Fruit fly (Drosophila melanogaster) whole organism, embryonic: Measurements from ENCODE around the gene CG34256.
A peak's percentile ranks its signal among the peaks of the same experiment; 100 is the strongest.

Source experiments
- Atf6 ChIP-seq: fragments of 200-800 bp; sonication (Bioruptor generic); IDR thresholded peaks from 2 replicates; pipeline ENCODE4 v1.3.6; 2022; ENCODE audit warnings: missing biosample characterization, missing genetic modification characterization
- Blimp-1 ChIP-seq: fragments of 200-800 bp; sonication (Bioruptor generic); optimal IDR thresholded peaks from 3 replicates; lab custom pipeline; 2018; ENCODE audit warnings: missing biosample characterization, missing genetic modification characterization, mild to moderate bottlenecking, moderate library complexity, missing genetic modification reagents
- CG10209 ChIP-seq: fragments of 200-800 bp; sonication (Bioruptor generic); optimal IDR thresholded peaks from 3 replicates; lab custom pipeline; 2017; ENCODE audit warnings: missing biosample characterization, mild to moderate bottlenecking, missing genetic modification characterization, missing genetic modification reagents
- CG10462 ChIP-seq: fragments of 200-800 bp; sonication (Bioruptor generic); optimal IDR thresholded peaks from 2 replicates; lab custom pipeline; 2016; ENCODE audit warnings: missing biosample characterization, missing genetic modification characterization
- CG10565 ChIP-seq: fragments of 200-800 bp; sonication (Bioruptor generic); optimal IDR thresholded peaks from 3 replicates; lab custom pipeline; 2016; ENCODE audit warnings: missing biosample characterization, mild to moderate bottlenecking, missing genetic modification characterization
- CG11504 ChIP-seq: fragments of 200-800 bp; sonication (Bioruptor generic); optimal IDR thresholded peaks from 3 replicates; lab custom pipeline; 2019; ENCODE audit warnings: missing biosample characterization, mild to moderate bottlenecking, missing genetic modification characterization, moderate library complexity
- CG11723 ChIP-seq: fragments of 200-800 bp; sonication (Bioruptor generic); optimal IDR thresholded peaks from 2 replicates; lab custom pipeline; 2017; ENCODE audit warnings: missing biosample characterization, mild to moderate bottlenecking, missing genetic modification characterization
- CG12104 ChIP-seq: fragments of 200-800 bp; sonication (Bioruptor generic); optimal IDR thresholded peaks from 3 replicates; lab custom pipeline; 2016; ENCODE audit warnings: missing biosample characterization, missing genetic modification characterization
- CG12299 ChIP-seq: fragments of 200-800 bp; sonication (Bioruptor generic); optimal IDR thresholded peaks from 2 replicates; lab custom pipeline; 2018; ENCODE audit warnings: missing biosample characterization, mild to moderate bottlenecking, missing genetic modification characterization
- CG13123 ChIP-seq: fragments of 200-800 bp; sonication (Bioruptor generic); optimal IDR thresholded peaks from 2 replicates; lab custom pipeline; 2016; ENCODE audit warnings: missing biosample characterization, missing genetic modification characterization
- CG13894 ChIP-seq: fragments of 200-800 bp; sonication (Bioruptor generic); optimal IDR thresholded peaks from 3 replicates; lab custom pipeline; 2018; ENCODE audit warnings: missing biosample characterization, mild to moderate bottlenecking, missing genetic modification characterization, moderate library complexity
- CG1602 ChIP-seq: fragments of 200-800 bp; sonication (Bioruptor generic); optimal IDR thresholded peaks from 3 replicates; lab custom pipeline; 2016; ENCODE audit warnings: missing biosample characterization, missing genetic modification characterization
- CG18764 ChIP-seq: fragments of 200-800 bp; sonication (Bioruptor generic); optimal IDR thresholded peaks from 3 replicates; lab custom pipeline; 2016; ENCODE audit warnings: missing biosample characterization, missing genetic modification characterization
- CG2116 ChIP-seq: fragments of 200-800 bp; sonication (Bioruptor generic); optimal IDR thresholded peaks from 3 replicates; lab custom pipeline; 2018; ENCODE audit warnings: missing biosample characterization, mild to moderate bottlenecking, missing genetic modification characterization
- CG31365 ChIP-seq: fragments of 200-800 bp; sonication (Bioruptor generic); optimal IDR thresholded peaks from 2 replicates; lab custom pipeline; 2018; ENCODE audit warnings: missing biosample characterization, mild to moderate bottlenecking, missing genetic modification characterization
- CG3407 ChIP-seq: fragments of 200-800 bp; sonication (Bioruptor generic); optimal IDR thresholded peaks from 2 replicates; lab custom pipeline; 2018; ENCODE audit warnings: missing biosample characterization, mild to moderate bottlenecking, missing genetic modification characterization
- CG4404 ChIP-seq: fragments of 200-800 bp; sonication (Bioruptor generic); IDR thresholded peaks from 2 replicates; pipeline ENCODE4 v1.3.6; 2022; ENCODE audit warnings: missing biosample characterization, missing genetic modification characterization
- CG6175 ChIP-seq: fragments of 200-800 bp; sonication (Bioruptor generic); IDR thresholded peaks from 3 replicates; pipeline ENCODE4 v1.3.6; 2022; ENCODE audit warnings: missing biosample characterization, missing genetic modification characterization
- CG6254 ChIP-seq: fragments of 200-800 bp; sonication (Bioruptor generic); optimal IDR thresholded peaks from 3 replicates; lab custom pipeline; 2017; ENCODE audit warnings: mild to moderate bottlenecking, missing biosample characterization, missing genetic modification reagents, missing genetic modification characterization
- CG7271 ChIP-seq: fragments of 200-800 bp; sonication (Bioruptor generic); optimal IDR thresholded peaks from 2 replicates; lab custom pipeline; 2018; ENCODE audit warnings: missing biosample characterization, mild to moderate bottlenecking, missing genetic modification characterization, moderate library complexity
- CG8359 ChIP-seq: fragments of 200-800 bp; sonication (Bioruptor generic); optimal IDR thresholded peaks from 2 replicates; lab custom pipeline; 2017; ENCODE audit warnings: missing biosample characterization, mild to moderate bottlenecking, missing genetic modification characterization, borderline replicate concordance
- CG8388 ChIP-seq: fragments of 200-800 bp; sonication (Bioruptor generic); optimal IDR thresholded peaks from 2 replicates; lab custom pipeline; 2019; ENCODE audit warnings: missing biosample characterization, mild to moderate bottlenecking, missing genetic modification characterization, moderate library complexity
- CG8944 ChIP-seq: fragments of 200-800 bp; sonication (Bioruptor generic); optimal IDR thresholded peaks from 3 replicates; lab custom pipeline; 2016; ENCODE audit warnings: missing biosample characterization, missing genetic modification characterization
- Chrac-16 ChIP-seq: fragments of 200-800 bp; sonication (Bioruptor generic); optimal IDR thresholded peaks from 3 replicates; lab custom pipeline; 2016; ENCODE audit warnings: missing biosample characterization, missing genetic modification characterization
- Dref ChIP-seq: fragments of 200-800 bp; sonication (Bioruptor generic); IDR thresholded peaks from 2 replicates; pipeline ENCODE4 v1.3.6; 2022; ENCODE audit warnings: missing biosample characterization, missing genetic modification characterization
- HmgD ChIP-seq: fragments of 200-800 bp; sonication (Bioruptor generic); optimal IDR thresholded peaks from 3 replicates; lab custom pipeline; 2016; ENCODE audit warnings: missing biosample characterization, missing genetic modification characterization
- Mad ChIP-seq: fragments of 200-800 bp; sonication (Bioruptor generic); optimal IDR thresholded peaks from 2 replicates; lab custom pipeline; 2016; ENCODE audit warnings: missing biosample characterization, missing genetic modification characterization
- Meics ChIP-seq: fragments of 200-800 bp; sonication (Bioruptor generic); optimal IDR thresholded peaks from 2 replicates; lab custom pipeline; 2017; ENCODE audit warnings: missing biosample characterization, mild to moderate bottlenecking, missing genetic modification characterization
- Mes4 ChIP-seq: fragments of 200-800 bp; sonication (Bioruptor generic); optimal IDR thresholded peaks from 2 replicates; lab custom pipeline; 2016; ENCODE audit warnings: missing biosample characterization, missing genetic modification characterization
- NFAT ChIP-seq: fragments of 200-800 bp; sonication (Bioruptor generic); IDR thresholded peaks from 2 replicates; pipeline ENCODE4 v1.3.6; 2022; ENCODE audit warnings: missing biosample characterization, missing genetic modification characterization
- Neu2 ChIP-seq: fragments of 200-800 bp; sonication (Bioruptor generic); optimal IDR thresholded peaks from 3 replicates; lab custom pipeline; 2016; ENCODE audit warnings: missing biosample characterization, missing genetic modification characterization, borderline replicate concordance
- NfI ChIP-seq: fragments of 200-800 bp; sonication (Bioruptor generic); optimal IDR thresholded peaks from 3 replicates; lab custom pipeline; 2018; ENCODE audit warnings: missing biosample characterization, mild to moderate bottlenecking, missing genetic modification characterization, moderate library complexity
- Optix ChIP-seq: fragments of 200-800 bp; sonication (Bioruptor generic); IDR thresholded peaks from 3 replicates; pipeline ENCODE4 v1.3.6; 2022; ENCODE audit warnings: missing biosample characterization, missing genetic modification characterization
- Ravus ChIP-seq: fragments of 200-800 bp; sonication (Bioruptor generic); IDR thresholded peaks from 2 replicates; pipeline ENCODE4 v1.3.6; 2022; ENCODE audit warnings: missing biosample characterization, missing genetic modification characterization
- ac ChIP-seq: fragments of 200-800 bp; sonication (Bioruptor generic); optimal IDR thresholded peaks from 3 replicates; lab custom pipeline; 2017; ENCODE audit warnings: missing biosample characterization, mild to moderate bottlenecking, missing genetic modification characterization
- al ChIP-seq: fragments of 200-800 bp; sonication (Bioruptor generic); IDR thresholded peaks from 2 replicates; pipeline ENCODE4 v1.3.6; 2022; ENCODE audit warnings: missing biosample characterization, missing genetic modification characterization
- corto ChIP-seq: fragments of 200-800 bp; sonication (Bioruptor generic); optimal IDR thresholded peaks from 2 replicates; lab custom pipeline; 2016; ENCODE audit warnings: missing biosample characterization, mild to moderate bottlenecking, missing genetic modification characterization, moderate library complexity
- da ChIP-seq: fragments of 200-800 bp; sonication (Bioruptor generic); optimal IDR thresholded peaks from 2 replicates; lab custom pipeline; 2016; ENCODE audit warnings: missing biosample characterization, missing genetic modification characterization
- dmrt11E ChIP-seq: fragments of 200-800 bp; sonication (Bioruptor generic); optimal IDR thresholded peaks from 3 replicates; lab custom pipeline; 2018; ENCODE audit warnings: missing biosample characterization, mild to moderate bottlenecking, missing genetic modification characterization, moderate library complexity
- gem ChIP-seq: fragments of 200-800 bp; sonication (Bioruptor generic); optimal IDR thresholded peaks from 2 replicates; lab custom pipeline; 2019; ENCODE audit warnings: missing biosample characterization, mild to moderate bottlenecking, missing genetic modification characterization, moderate library complexity
- gfzf ChIP-seq: fragments of 200-800 bp; sonication (Bioruptor generic); optimal IDR thresholded peaks from 2 replicates; lab custom pipeline; 2016; ENCODE audit warnings: missing biosample characterization, mild to moderate bottlenecking, missing genetic modification characterization, moderate library complexity
- gsb-n ChIP-seq: fragments of 200-800 bp; sonication (Bioruptor generic); optimal IDR thresholded peaks from 3 replicates; lab custom pipeline; 2018; ENCODE audit warnings: missing biosample characterization, mild to moderate bottlenecking, missing genetic modification characterization
- hth ChIP-seq: fragments of >200 bp; optimal IDR thresholded peaks from 2 replicates; lab custom pipeline; 2017; ENCODE audit warnings: inconsistent platforms
- jing ChIP-seq: fragments of 200-800 bp; sonication (Bioruptor generic); optimal IDR thresholded peaks from 2 replicates; lab custom pipeline; 2018; ENCODE audit warnings: missing biosample characterization, mild to moderate bottlenecking, missing genetic modification characterization
- jumu ChIP-seq: fragments of 200-800 bp; sonication (Bioruptor generic); optimal IDR thresholded peaks from 3 replicates; lab custom pipeline; 2016; ENCODE audit warnings: missing biosample characterization, missing genetic modification characterization
- luna ChIP-seq: fragments of 200-800 bp; sonication (Bioruptor generic); optimal IDR thresholded peaks from 2 replicates; lab custom pipeline; 2016; ENCODE audit warnings: missing biosample characterization, missing genetic modification characterization
- mirr ChIP-seq: fragments of 200-800 bp; sonication (Bioruptor generic); optimal IDR thresholded peaks from 3 replicates; lab custom pipeline; 2018; ENCODE audit warnings: missing biosample characterization, mild to moderate bottlenecking, missing genetic modification characterization
- so ChIP-seq: fragments of 200-800 bp; sonication (Bioruptor generic); IDR thresholded peaks from 3 replicates; pipeline ENCODE4 v1.3.6; 2022; ENCODE audit warnings: missing biosample characterization, missing genetic modification characterization
- unpg ChIP-seq: fragments of 200-800 bp; sonication (Bioruptor generic); optimal IDR thresholded peaks from 3 replicates; lab custom pipeline; 2018; ENCODE audit warnings: missing biosample characterization, mild to moderate bottlenecking, missing genetic modification characterization, moderate library complexity
- vvl ChIP-seq: fragments of 200-800 bp; sonication (Bioruptor generic); IDR thresholded peaks from 2 replicates; pipeline ENCODE4 v1.3.6; 2022; ENCODE audit warnings: missing biosample characterization, missing genetic modification characterization
- yki ChIP-seq: fragments of >200 bp; optimal IDR thresholded peaks from 3 replicates; lab custom pipeline; 2018

The CG34256 gene

DNA sequence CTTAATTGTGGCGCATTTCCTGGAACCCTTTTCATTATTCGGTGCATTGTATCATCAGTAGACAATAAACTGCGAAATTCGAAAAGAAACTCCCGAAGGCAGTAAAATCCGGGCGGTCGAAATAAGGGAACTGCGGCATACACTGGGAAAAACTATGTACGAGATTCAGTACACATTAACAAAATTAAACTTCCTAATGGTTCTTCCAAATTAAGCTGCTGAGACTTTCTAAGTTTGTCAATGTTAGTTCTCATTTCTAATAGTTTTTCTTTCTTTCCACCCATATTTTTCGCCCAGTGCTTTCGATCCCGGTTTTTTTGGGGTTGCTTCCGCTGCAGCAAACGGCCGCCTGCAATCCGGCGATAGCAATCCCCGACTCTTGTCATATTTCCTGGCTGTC, 35.2 kb upstream of the CG34256 start (continued):
- peak; percentile 57 for TF ChIP-seq CG10462 (GFP tag; lab: Kevin White, UChicago)
- peak; percentile 13; the same call in 1 of the 2 replicates for TF ChIP-seq NFAT (GFP tag; lab: Robert Waterston, UW)
- TF ChIP-seq al, result 0 out of 2 replicates have a peak, but pooled peaks have one; percentile 25
- TF ChIP-seq CG13894 (tag; lab: Kevin White, UChicago), result no peak
- peak; percentile 71 for TF ChIP-seq CG10209 (GFP tag; lab: Kevin White, UChicago)
- TF ChIP-seq Dref (GFP tag; lab: Robert Waterston, UW), result no peak
- peak; percentile 83 for TF ChIP-seq Mes4 (GFP tag; lab: Kevin White, UChicago)
- peak; percentile 79 for TF ChIP-seq Blimp-1 (GFP tag; lab: Kevin White, UChicago)
- TF ChIP-seq Meics, result peak; percentile 13
- peak; percentile 69 for TF ChIP-seq NfI (GFP tag; lab: Kevin White, UChicago)
- peak; percentile 92 for TF ChIP-seq vvl (GFP tag; lab: Robert Waterston, UW)
- TF ChIP-seq gfzf (GFP tag; lab: Kevin White, UChicago), result no peak
- no peak for TF ChIP-seq CG10565
- TF ChIP-seq mirr (GFP tag; lab: Kevin White, UChicago), result no peak
- TF ChIP-seq Chrac-16, result peak; percentile 76
- TF ChIP-seq CG8359, result peak; percentile 61
- TF ChIP-seq CG4404, result peak; percentile 81
- peak; percentile 83 for TF ChIP-seq CG6254 (GFP tag; lab: Kevin White, UChicago)
- TF ChIP-seq dmrt11E (tag; lab: Kevin White, UChicago), result peak; percentile 90
- TF ChIP-seq CG12104, result peak; percentile 55
- TF ChIP-seq CG1602 (GFP tag; lab: Kevin White, UChicago), result peak; percentile 58
- peak; percentile 54 for TF ChIP-seq CG18764 (GFP tag; lab: Kevin White, UChicago)
- TF ChIP-seq Mad (GFP tag; lab: Kevin White, UChicago), result peak; percentile 72
- no peak for TF ChIP-seq corto
- TF ChIP-seq CG31365 (tag; lab: Kevin White, UChicago), result no peak
- no peak for TF ChIP-seq CG6175 (GFP tag; lab: Robert Waterston, UW)
- peak; percentile 23 for TF ChIP-seq CG13123 (GFP tag; lab: Kevin White, UChicago)
- TF ChIP-seq da (GFP tag; lab: Kevin White, UChicago), result peak; percentile 8
- peak; percentile 33; the same call in 1 of the 2 replicates for TF ChIP-seq Ravus
- TF ChIP-seq yki (lab: Kevin White, UChicago), result no peak
- TF ChIP-seq so, result peak; percentile 79; the same call in 2 of the 3 replicates
- TF ChIP-seq HmgD (GFP tag; lab: Kevin White, UChicago), result peak; percentile 29
- peak; percentile 64 for TF ChIP-seq jing (GFP tag; lab: Kevin White, UChicago)
- peak; percentile 78 for TF ChIP-seq CG8944 (GFP tag; lab: Kevin White, UChicago)
- TF ChIP-seq hth, result no peak
- TF ChIP-seq CG2116 (GFP tag; lab: Kevin White, UChicago), result peak; percentile 24
- peak; percentile 25 for TF ChIP-seq CG12299
- TF ChIP-seq CG11504 (tag; lab: Kevin White, UChicago), result peak; percentile 82
- TF ChIP-seq CG11723, result peak; percentile 70
- peak; percentile 66 for TF ChIP-seq unpg (GFP tag; lab: Kevin White, UChicago)
- TF ChIP-seq CG3407, result peak; percentile 44
- TF ChIP-seq ac (GFP tag; lab: Kevin White, UChicago), result peak; percentile 63
- no peak for TF ChIP-seq Neu2
- TF ChIP-seq gem, result peak; percentile 79
- TF ChIP-seq Optix (GFP tag; lab: Robert Waterston, UW), result peak; percentile 83
- no peak for TF ChIP-seq luna (GFP tag; lab: Kevin White, UChicago)
- TF ChIP-seq CG7271 (tag; lab: Kevin White, UChicago), result no peak
- peak; percentile 35 for TF ChIP-seq jumu (GFP tag; lab: Kevin White, UChicago)
- TF ChIP-seq gsb-n (tag; lab: Kevin White, UChicago), result peak; percentile 50
- peak; percentile 61; the same call in 1 of the 2 replicates for TF ChIP-seq Atf6 (GFP tag; lab: Robert Waterston, UW)
- TF ChIP-seq CG8388 (GFP tag; lab: Kevin White, UChicago), result peak; percentile 57
